Fruit fly (Drosophila melanogaster): Measurements from ENCODE around the gene CG43725.

Gene CG43725

dm6 chr2L:11123499-11123898, 48.2 kb downstream of the CG43725 start, which contains the start of the genes Csl4 and Nup160 (continued):
- TF ChIP-seq Taf1 (GFP tag; IDR thresholded peaks at IDR 0.05) (peak; percentile 55; the same call in 1 of the 2 replicates), CG7839 (tag; optimal IDR thresholded peaks at IDR 0.05) (no peak), CG13424 (tag; optimal IDR thresholded peaks at IDR 0.05) (peak; percentile 77), Bteb2 (GFP tag; optimal IDR thresholded peaks at IDR 0.05) (peak; percentile 88), grau (tag; optimal IDR thresholded peaks at IDR 0.05) (peak; percentile 74), Poxn (GFP tag; IDR thresholded peaks at IDR 0.05) (no peak; the same call in 1 of the 2 replicates), Deaf1 (tag; optimal IDR thresholded peaks at IDR 0.05) (no peak), CG12942 (GFP tag; optimal IDR thresholded peaks at IDR 0.05) (peak; percentile 69), CG17568 (GFP tag; optimal IDR thresholded peaks at IDR 0.05) (no peak), CG11723 (GFP tag; optimal IDR thresholded peaks at IDR 0.05) (no peak), shn (GFP tag; optimal IDR thresholded peaks at IDR 0.05) (peak; percentile 82), Neu2 (GFP tag; optimal IDR thresholded peaks at IDR 0.05; ENCODE audit: borderline replicate concordance) (no peak), Eip74EF (GFP tag; optimal IDR thresholded peaks at IDR 0.05) (no peak), NfI (GFP tag; optimal IDR thresholded peaks at IDR 0.05) (peak; percentile 65), CG14710 (tag; optimal IDR thresholded peaks at IDR 0.05) (peak; percentile 77), CG11398 (GFP tag; optimal IDR thresholded peaks at IDR 0.05) (peak; percentile 52), Oli (tag; optimal IDR thresholded peaks at IDR 0.05) (peak; percentile 51), nerfin-1 (tag; optimal IDR thresholded peaks at IDR 0.05) (no peak), HmgD (GFP tag; optimal IDR thresholded peaks at IDR 0.05) (peak; percentile 73), tin (GFP tag; optimal IDR thresholded peaks at IDR 0.05) (peak; percentile 86), chn (GFP tag; optimal IDR thresholded peaks at IDR 0.05) (peak; percentile 85), CG8765 (GFP tag; IDR thresholded peaks at IDR 0.05) (peak; percentile 30; the same call in 1 of the 2 replicates), hbn (GFP tag; IDR thresholded peaks at IDR 0.05; ENCODE audit: partially characterized antibody) (0 out of 2 replicates have a peak, but pooled peaks have one; percentile 32), luna (GFP tag; optimal IDR thresholded peaks at IDR 0.05) (peak; percentile 54), nmo (GFP tag; optimal IDR thresholded peaks at IDR 0.05) (peak; percentile 77), Sin3A (optimal IDR thresholded peaks at IDR 0.05) (peak; percentile 52), so (GFP tag; IDR thresholded peaks at IDR 0.05) (peak; percentile 47; the same call in 2 of the 3 replicates), CG10543 (GFP tag; optimal IDR thresholded peaks at IDR 0.05) (peak; percentile 36), ATbp (GFP tag; optimal IDR thresholded peaks at IDR 0.05) (no peak), otp (GFP tag; IDR thresholded peaks at IDR 0.05) (0 out of 3 replicates have a peak, but pooled peaks have one; percentile 62), zen2 (GFP tag; IDR thresholded peaks at IDR 0.05; ENCODE audit: partially characterized antibody) (no peak), CG12236 (GFP tag; optimal IDR thresholded peaks at IDR 0.05) (peak; percentile 69), ind (GFP tag; optimal IDR thresholded peaks at IDR 0.05) (peak; percentile 81), kni (GFP tag; optimal IDR thresholded peaks at IDR 0.05) (no peak), CG3726 (GFP tag; IDR thresholded peaks at IDR 0.05) (peak; percentile 55; the same call in 1 of the 3 replicates), onecut (GFP tag; IDR thresholded peaks at IDR 0.05) (no peak), Oaz (GFP tag; IDR thresholded peaks at IDR 0.05) (peak; percentile 16; the same call in 1 of the 2 replicates), emc (GFP tag; optimal IDR thresholded peaks at IDR 0.05) (peak; percentile 59), tx (GFP tag; optimal IDR thresholded peaks at IDR 0.05) (peak; percentile 83), Camta (GFP tag; optimal IDR thresholded peaks at IDR 0.05) (peak; percentile 68), scrt (GFP tag; optimal IDR thresholded peaks at IDR 0.05) (no peak), CG34376 (GFP tag; optimal IDR thresholded peaks at IDR 0.05) (peak; percentile 48), Ets65A (GFP tag) (peak; percentile 97), CG9215 (GFP tag; IDR thresholded peaks at IDR 0.05) (peak; percentile 53), CG14667 (GFP tag; IDR thresholded peaks at IDR 0.05) (0 out of 2 replicates have a peak, but pooled peaks have one; percentile 34), mirr (GFP tag; optimal IDR thresholded peaks at IDR 0.05) (no peak), Atf6 (GFP tag; IDR thresholded peaks at IDR 0.05) (peak; percentile 65), CG9437 (GFP tag; optimal IDR thresholded peaks at IDR 0.05) (peak; percentile 51), bowl (GFP tag; IDR thresholded peaks at IDR 0.05) (no peak), CG18599 (GFP tag; optimal IDR thresholded peaks at IDR 0.05) (peak; percentile 76), NC2α (GFP tag; optimal IDR thresholded peaks at IDR 0.05) (peak; percentile 38)
